Worm (Caenorhabditis elegans) whole organism, L4 larva: ENCODE data around the gene sru-48.

ENCODE experiments used
- F10B5.3 ChIP-seq: sonication (generic microtip); optimal IDR thresholded peaks from 2 replicates; lab custom pipeline; 2016; ENCODE audit warnings: mild to moderate bottlenecking, missing genetic modification characterization, missing compliant biosample characterization
- F37D6.2 ChIP-seq: sonication (generic microtip); optimal IDR thresholded peaks from 2 replicates; lab custom pipeline; 2016; ENCODE audit warnings: mild to moderate bottlenecking, missing genetic modification characterization, missing compliant biosample characterization
- T26A8.4 ChIP-seq: fragments of 200-800 bp; sonication (Bioruptor generic); IDR thresholded peaks from 2 replicates; pipeline ENCODE4 v1.3.6; 2022; ENCODE audit warnings: missing genetic modification characterization, missing compliant biosample characterization
- Y48G9A.11 ChIP-seq: fragments of 200-800 bp; sonication (Bioruptor generic); IDR thresholded peaks from 2 replicates; pipeline ENCODE4 v1.3.6; 2022; ENCODE audit warnings: missing genetic modification reagents, missing genetic modification characterization, missing compliant biosample characterization
- aha-1 ChIP-seq: fragments of 150-350 bp; peaks from one replicate; lab custom pipeline; 2014; ENCODE audit warnings: missing biosample characterization, missing genetic modification characterization
- arid-1 ChIP-seq: fragments of 200-800 bp; sonication (Bioruptor generic); conservative IDR thresholded peaks from 2 replicates; pipeline ENCODE4 v1.3.6; 2022; ENCODE audit warnings: missing genetic modification reagents, missing genetic modification characterization, missing compliant biosample characterization
- attf-4 ChIP-seq: sonication (generic microtip); optimal IDR thresholded peaks from 3 replicates; lab custom pipeline; 2017; ENCODE audit warnings: missing biosample characterization, missing genetic modification characterization
- ceh-20 ChIP-seq: fragments of 200-800 bp; sonication (Bioruptor generic); IDR thresholded peaks from 2 replicates; pipeline ENCODE4 v1.3.6; 2022; ENCODE audit warnings: missing genetic modification reagents, missing genetic modification characterization, missing compliant biosample characterization
- ceh-44 ChIP-seq: fragments of 200-800 bp; sonication (Bioruptor generic); IDR thresholded peaks from 2 replicates; pipeline ENCODE4 v1.3.6; 2022; ENCODE audit warnings: missing genetic modification reagents, missing genetic modification characterization, missing compliant biosample characterization
- ceh-82 ChIP-seq: sonication (generic microtip); optimal IDR thresholded peaks from 2 replicates; lab custom pipeline; 2017; ENCODE audit warnings: missing biosample characterization, missing genetic modification characterization
- cey-2 ChIP-seq: sonication (generic microtip); optimal IDR thresholded peaks from 3 replicates; lab custom pipeline; 2017; ENCODE audit warnings: missing genetic modification characterization, mild to moderate bottlenecking, missing compliant biosample characterization, antibody characterized with exemption, borderline replicate concordance; ENCODE audit not compliant: insufficient read depth
- ctbp-1 ChIP-seq: fragments of 200-800 bp; sonication (Bioruptor generic); IDR thresholded peaks from 2 replicates; pipeline ENCODE4 v1.3.6; 2022; ENCODE audit warnings: missing genetic modification reagents, missing genetic modification characterization, missing compliant biosample characterization
- daf-12 ChIP-seq: fragments of 150-350 bp; optimal IDR thresholded peaks from 2 replicates; lab custom pipeline; 2014; ENCODE audit warnings: missing biosample characterization, missing genetic modification reagents, missing genetic modification characterization
- dmd-6 ChIP-seq: fragments of 200-800 bp; sonication (Bioruptor generic); IDR thresholded peaks from 2 replicates; pipeline ENCODE4 v1.3.6; 2022; ENCODE audit warnings: missing genetic modification reagents, missing genetic modification characterization, missing compliant biosample characterization
- dmd-9 ChIP-seq: fragments of 200-800 bp; sonication (Bioruptor generic); IDR thresholded peaks from 2 replicates; pipeline ENCODE4 v1.3.6; 2022; ENCODE audit warnings: missing genetic modification reagents, missing genetic modification characterization, missing compliant biosample characterization
- dve-1 ChIP-seq: sonication (generic microtip); optimal IDR thresholded peaks from 2 replicates; lab custom pipeline; 2017; ENCODE audit warnings: antibody characterized with exemption, mild to moderate bottlenecking, missing genetic modification characterization, missing compliant biosample characterization; ENCODE audit not compliant: insufficient read depth
- gei-8 ChIP-seq: fragments of 200-800 bp; sonication (Bioruptor generic); optimal IDR thresholded peaks from 2 replicates; lab custom pipeline; 2018; ENCODE audit warnings: mild to moderate bottlenecking, missing genetic modification characterization, missing compliant biosample characterization
- hif-1 ChIP-seq, 2 experiments: sonication (generic microtip); optimal IDR thresholded peaks; 2 replicates each; lab custom pipeline; 2016 to 2017; ENCODE audit warnings: missing compliant biosample characterization in 2 of 2, missing genetic modification characterization in 2 of 2, missing genetic modification reagents in 2 of 2, missing genotype in 2 of 2, mild to moderate bottlenecking in 1 of 2
- hmg-1.1 ChIP-seq: fragments of 200-800 bp; sonication (Bioruptor generic); IDR thresholded peaks from 2 replicates; pipeline ENCODE4 v1.3.6; 2022; ENCODE audit warnings: missing genetic modification reagents, missing genetic modification characterization, missing compliant biosample characterization
- lin-15B ChIP-seq: fragments of 150-350 bp; sonication (generic microtip); optimal IDR thresholded peaks from 3 replicates; lab custom pipeline; 2014; ENCODE audit warnings: missing biosample characterization, missing genetic modification characterization
- lsy-2 ChIP-seq, 2 experiments: fragments of 150-350 bp in 1 of 2; sonication (generic microtip) in 1 of 2; optimal IDR thresholded peaks; 2 replicates each; lab custom pipeline; 2014 to 2017; ENCODE audit warnings: missing biosample characterization in 2 of 2, missing genetic modification characterization in 2 of 2
- madf-9 ChIP-seq: fragments of 200-800 bp; sonication (Bioruptor generic); conservative IDR thresholded peaks from 2 replicates; pipeline ENCODE4 v1.3.6; 2022; ENCODE audit warnings: missing genetic modification reagents, missing genetic modification characterization, missing compliant biosample characterization
- mep-1 ChIP-seq: fragments of 150-350 bp; sonication (generic microtip); optimal IDR thresholded peaks from 3 replicates; lab custom pipeline; 2014; ENCODE audit warnings: missing biosample characterization, missing genetic modification characterization
- mes-2 ChIP-seq: sonication (generic microtip); optimal IDR thresholded peaks from 2 replicates; lab custom pipeline; 2016; ENCODE audit warnings: missing genotype, mild to moderate bottlenecking, missing genetic modification characterization, missing compliant biosample characterization; ENCODE audit not compliant: poor library complexity, severe bottlenecking
- mxl-3 ChIP-seq: fragments of 200-800 bp; sonication (Bioruptor generic); optimal IDR thresholded peaks from 2 replicates; lab custom pipeline; 2018; ENCODE audit warnings: mild to moderate bottlenecking, missing genetic modification characterization, missing compliant biosample characterization
- nhr-10 ChIP-seq: fragments of 150-350 bp; optimal IDR thresholded peaks from 2 replicates; lab custom pipeline; 2014; ENCODE audit warnings: missing biosample characterization, missing genetic modification characterization
- nhr-11 ChIP-seq: fragments of 150-350 bp; optimal IDR thresholded peaks from 2 replicates; lab custom pipeline; 2014; ENCODE audit warnings: missing biosample characterization, missing genetic modification characterization
- nhr-111 ChIP-seq: fragments of 200-800 bp; sonication (Bioruptor generic); optimal IDR thresholded peaks from 2 replicates; lab custom pipeline; 2018; ENCODE audit warnings: mild to moderate bottlenecking, missing genetic modification characterization, missing compliant biosample characterization
- nhr-25 ChIP-seq: sonication (generic microtip); optimal IDR thresholded peaks from 2 replicates; lab custom pipeline; 2017; ENCODE audit warnings: missing genetic modification characterization, mild to moderate bottlenecking, missing compliant biosample characterization, antibody characterized with exemption, moderate library complexity, borderline replicate concordance; ENCODE audit not compliant: insufficient read depth
- nhr-28 ChIP-seq: fragments of 150-350 bp; optimal IDR thresholded peaks from 2 replicates; lab custom pipeline; 2014; ENCODE audit warnings: missing biosample characterization, missing genetic modification characterization
- nhr-41 ChIP-seq: fragments of 200-800 bp; sonication (Bioruptor generic); IDR thresholded peaks from 2 replicates; pipeline ENCODE4 v1.3.6; 2022; ENCODE audit warnings: missing genetic modification reagents, missing genetic modification characterization, missing compliant biosample characterization
- nhr-48 ChIP-seq: sonication (generic microtip); optimal IDR thresholded peaks from 2 replicates; lab custom pipeline; 2016; ENCODE audit warnings: mild to moderate bottlenecking, missing genetic modification characterization, missing compliant biosample characterization
- nhr-6 ChIP-seq: fragments of 150-350 bp; optimal IDR thresholded peaks from 2 replicates; lab custom pipeline; 2014; ENCODE audit warnings: missing biosample characterization, missing genetic modification characterization
- nhr-77 ChIP-seq: fragments of 150-350 bp; optimal IDR thresholded peaks from 2 replicates; lab custom pipeline; 2014; ENCODE audit warnings: missing biosample characterization, missing genetic modification characterization
- pha-4 ChIP-seq, 2 experiments: fragments of 150-350 bp in 1 of 2; fragments of 200-800 bp in 1 of 2; sonication (Bioruptor generic) in 1 of 2; IDR thresholded peaks in 1 of 2; optimal IDR thresholded peaks in 1 of 2; 2 replicates each; pipeline versions ENCODE4 v1.3.6 to Lab custom; 2014 to 2022; ENCODE audit warnings: missing genetic modification characterization in 2 of 2, missing genetic modification reagents in 2 of 2, missing biosample characterization in 1 of 2, missing compliant biosample characterization in 1 of 2
- rbr-2 ChIP-seq: sonication (generic microtip); optimal IDR thresholded peaks from 2 replicates; lab custom pipeline; 2016; ENCODE audit warnings: missing genotype, missing genetic modification characterization, missing compliant biosample characterization
- saeg-2 ChIP-seq: fragments of 200-800 bp; sonication (Bioruptor generic); IDR thresholded peaks from 2 replicates; pipeline ENCODE4 v1.3.6; 2022; ENCODE audit warnings: missing genetic modification reagents, missing genetic modification characterization, missing compliant biosample characterization
- set-16 ChIP-seq: fragments of 200-800 bp; sonication (Bioruptor generic); IDR thresholded peaks from 2 replicates; pipeline ENCODE4 v1.3.6; 2022; ENCODE audit warnings: missing genetic modification reagents, missing genetic modification characterization, missing compliant biosample characterization
- skn-1 ChIP-seq: fragments of 150-350 bp; optimal IDR thresholded peaks from 2 replicates; lab custom pipeline; 2014; ENCODE audit warnings: missing biosample characterization, missing genetic modification characterization
- spr-1 ChIP-seq: sonication (generic microtip); optimal IDR thresholded peaks from 2 replicates; lab custom pipeline; 2016; ENCODE audit warnings: mild to moderate bottlenecking, missing genetic modification characterization, missing compliant biosample characterization
- spr-3 ChIP-seq: fragments of 200-800 bp; sonication (Bioruptor generic); optimal IDR thresholded peaks from 2 replicates; lab custom pipeline; 2018; ENCODE audit warnings: mild to moderate bottlenecking, missing genetic modification characterization, missing compliant biosample characterization
- tra-1 ChIP-seq: fragments of 200-800 bp; sonication (Bioruptor generic); IDR thresholded peaks from 2 replicates; pipeline ENCODE4 v1.3.6; 2022; ENCODE audit warnings: missing genetic modification reagents, missing genetic modification characterization, missing compliant biosample characterization
- unc-39 ChIP-seq: sonication (generic microtip); optimal IDR thresholded peaks from 2 replicates; lab custom pipeline; 2017; ENCODE audit warnings: missing biosample characterization, missing genetic modification characterization
- zfp-3 ChIP-seq: fragments of 200-800 bp; sonication (Bioruptor generic); conservative IDR thresholded peaks from 2 replicates; pipeline ENCODE4 v1.3.6; 2022; ENCODE audit warnings: missing genetic modification reagents, missing genetic modification characterization, missing compliant biosample characterization
- ztf-11 ChIP-seq: fragments of 150-350 bp; optimal IDR thresholded peaks from 2 replicates; lab custom pipeline; 2014; ENCODE audit warnings: missing biosample characterization, missing genetic modification characterization

The sru-48 gene

ce11 chrX:5209429-5209828 is 29.5 kb downstream of the sru-48 start:
- TF ChIP-seq cey-2 (tag; lab: Kevin White, UChicago) (no peak), ceh-44 (GFP tag; lab: Robert Waterston, UW) (no peak), arid-1 (GFP tag; lab: Robert Waterston, UW) (no peak), dmd-9 (GFP tag; lab: Robert Waterston, UW) (no peak), mxl-3 (GFP tag; lab: Kevin White, UChicago) (no peak), saeg-2 (GFP tag; lab: Robert Waterston, UW) (no peak), hif-1 (tag; optimal IDR thresholded peaks at IDR 0.05; lab: Kevin White, UChicago) (peak; percentile 19 to 97), nhr-48 (tag; lab: Kevin White, UChicago) (no peak), rbr-2 (tag; lab: Kevin White, UChicago) (no peak), aha-1 (tag; lab: Kevin White, UChicago) (peak; percentile 93), ctbp-1 (no peak), ceh-20 (GFP tag; lab: Robert Waterston, UW) (peak; percentile 19; the same call in 1 of the 2 replicates), nhr-11 (tag; lab: Kevin White, UChicago) (peak; percentile 42), daf-12 (tag; lab: Kevin White, UChicago) (no peak), nhr-28 (tag; lab: Kevin White, UChicago) (no peak), nhr-111 (GFP tag; lab: Kevin White, UChicago) (no peak), attf-4 (tag; lab: Kevin White, UChicago) (no peak), nhr-77 (tag; lab: Kevin White, UChicago) (no peak), hmg-1.1 (0 out of 2 replicates have a peak, but pooled peaks have one; percentile 26), mes-2 (tag; lab: Kevin White, UChicago) (no peak), lsy-2 (tag; optimal IDR thresholded peaks at IDR 0.05; lab: Kevin White, UChicago) (peak in 1 of 2 experiments; percentile 2), unc-39 (tag; lab: Kevin White, UChicago) (no peak), zfp-3 (GFP tag; lab: Robert Waterston, UW) (no peak)
- TF ChIP-seq, all 104 proteins: peak for 6

ce11 chrX:5210524-5210923 is 30.6 kb downstream of the sru-48 start:
- TF ChIP-seq madf-9 (GFP tag; lab: Robert Waterston, UW) (no peak), mep-1 (tag; lab: Kevin White, UChicago) (peak; percentile 42), tra-1 (GFP tag; lab: Robert Waterston, UW) (no peak), spr-3 (GFP tag; lab: Kevin White, UChicago) (no peak), hif-1 (tag; optimal IDR thresholded peaks at IDR 0.05; lab: Kevin White, UChicago) (peak in 1 of 2 experiments; percentile 4), F37D6.2 (tag; lab: Kevin White, UChicago) (no peak), zfp-3 (GFP tag; lab: Robert Waterston, UW) (no peak), spr-1 (tag; lab: Kevin White, UChicago) (no peak), nhr-6 (tag; lab: Kevin White, UChicago) (no peak), hmg-1.1 (peak; percentile 34; the same call in 1 of the 2 replicates), dmd-6 (GFP tag; lab: Robert Waterston, UW) (0 out of 2 replicates have a peak, but pooled peaks have one; percentile 10), aha-1 (tag; lab: Kevin White, UChicago) (peak; percentile 90), dmd-9 (GFP tag; lab: Robert Waterston, UW) (no peak), ztf-11 (tag; lab: Kevin White, UChicago) (no peak), dve-1 (no peak), pha-4 (GFP tag; IDR thresholded peaks at IDR 0.05; lab: Robert Waterston, UW) (no peak), pha-4 (tag; optimal IDR thresholded peaks at IDR 0.05; lab: Kevin White, UChicago) (peak; percentile 30), nhr-41 (GFP tag; lab: Robert Waterston, UW) (no peak), nhr-28 (tag; lab: Kevin White, UChicago) (no peak), set-16 (GFP tag; lab: Robert Waterston, UW) (no peak), T26A8.4 (GFP tag; lab: Robert Waterston, UW) (no peak), Y48G9A.11 (GFP tag; lab: Robert Waterston, UW) (no peak), saeg-2 (GFP tag; lab: Robert Waterston, UW) (no peak), skn-1 (no peak), nhr-11 (tag; lab: Kevin White, UChicago) (no peak), nhr-111 (GFP tag; lab: Kevin White, UChicago) (no peak), ctbp-1 (0 out of 2 replicates have a peak, but pooled peaks have one; percentile 44), ceh-82 (tag; lab: Kevin White, UChicago) (no peak), lin-15B (tag; lab: Kevin White, UChicago) (no peak), gei-8 (GFP tag; lab: Kevin White, UChicago) (no peak), lsy-2 (tag; optimal IDR thresholded peaks at IDR 0.05; lab: Kevin White, UChicago) (peak in 1 of 2 experiments; percentile 11), F10B5.3 (no peak), daf-12 (tag; lab: Kevin White, UChicago) (no peak), nhr-25 (no peak), nhr-10 (tag; lab: Kevin White, UChicago) (no peak)
